Fruit fly (Drosophila melanogaster) whole organism, adult: ENCODE measurements around the gene mirr.

Experiments
- CG33017 ChIP-seq: fragments of 200-800 bp; sonication (Bioruptor generic); optimal IDR thresholded peaks from 2 replicates; lab custom pipeline; 2018; ENCODE audit warnings: missing biosample characterization, mild to moderate bottlenecking, missing genetic modification characterization, moderate library complexity
- CG7101 ChIP-seq: fragments of 200-800 bp; sonication (Bioruptor generic); optimal IDR thresholded peaks from 2 replicates; lab custom pipeline; 2018; ENCODE audit warnings: missing biosample characterization, mild to moderate bottlenecking, missing genetic modification characterization, moderate library complexity
- bab1 ChIP-seq: fragments of 200-800 bp; sonication (Bioruptor generic); optimal IDR thresholded peaks from 3 replicates; lab custom pipeline; 2019; ENCODE audit warnings: missing biosample characterization, mild to moderate bottlenecking, missing genetic modification characterization, moderate library complexity
- kay ChIP-seq: fragments of 200-800 bp; sonication (Bioruptor generic); peaks from one replicate; lab custom pipeline; 2016; ENCODE audit warnings: missing biosample characterization, missing genetic modification characterization, borderline replicate concordance

- TF ChIP-seq kay (no peak), bab1 (GFP tag; lab: Kevin White, UChicago) (no peak), CG33017 (tag; lab: Kevin White, UChicago) (no peak), CG7101 (tag; lab: Kevin White, UChicago) (no peak)
Observed at dm6 chr3L:12703451-12704020, 10.1 kb downstream of the mirr start.
